Fruit fly (Drosophila melanogaster) whole organism, embryonic: ENCODE results near the gene asun.

Experiments
- Adf1 ChIP-seq: fragments of 200-800 bp; sonication (Bioruptor generic); IDR thresholded peaks from 2 replicates; pipeline ENCODE4 v1.3.6; 2022; ENCODE audit warnings: missing biosample characterization, missing genetic modification characterization
- Awh ChIP-seq: fragments of 200-800 bp; sonication (Bioruptor generic); IDR thresholded peaks from 2 replicates; pipeline ENCODE4, ENCODE4 v1.3.6; 2022; ENCODE audit warnings: missing biosample characterization, missing genetic modification characterization
- Bgb ChIP-seq: fragments of 200-800 bp; sonication (Bioruptor generic); IDR thresholded peaks from 2 replicates; pipeline ENCODE4 v1.3.6; 2022; ENCODE audit warnings: missing biosample characterization, missing genetic modification characterization; ENCODE audit not compliant: partially characterized antibody
- Blimp-1 ChIP-seq: fragments of 200-800 bp; sonication (Bioruptor generic); optimal IDR thresholded peaks from 3 replicates; lab custom pipeline; 2018; ENCODE audit warnings: missing biosample characterization, missing genetic modification characterization, mild to moderate bottlenecking, moderate library complexity, missing genetic modification reagents
- CG10366 ChIP-seq: fragments of 200-800 bp; sonication (Bioruptor generic); IDR thresholded peaks from 2 replicates; pipeline ENCODE4 v1.3.6; 2022; ENCODE audit warnings: missing biosample characterization, missing genetic modification characterization
- CG11695 ChIP-seq: fragments of 200-800 bp; sonication (Bioruptor generic); IDR thresholded peaks from 3 replicates; pipeline ENCODE4 v1.3.6; 2022; ENCODE audit warnings: missing biosample characterization, missing genetic modification characterization
- CG15479 ChIP-seq: fragments of 200-800 bp; sonication (Bioruptor generic); optimal IDR thresholded peaks from 3 replicates; lab custom pipeline; 2019; ENCODE audit warnings: missing biosample characterization, mild to moderate bottlenecking, missing genetic modification characterization, moderate library complexity
- CG18262 ChIP-seq: fragments of 200-800 bp; optimal IDR thresholded peaks from 3 replicates; lab custom pipeline; 2019; ENCODE audit warnings: missing biosample characterization, mild to moderate bottlenecking, missing genetic modification characterization, moderate library complexity
- CG31441 ChIP-seq: fragments of 200-800 bp; sonication (Bioruptor generic); IDR thresholded peaks from 2 replicates; pipeline ENCODE4 v1.3.6; 2022; ENCODE audit warnings: missing biosample characterization, missing genetic modification characterization
- CG3847 ChIP-seq: fragments of 200-800 bp; sonication (Bioruptor generic); IDR thresholded peaks from 2 replicates; pipeline ENCODE4 v1.3.6; 2022; ENCODE audit warnings: missing biosample characterization, missing genetic modification characterization
- CG4360 ChIP-seq: fragments of 200-800 bp; sonication (Bioruptor generic); IDR thresholded peaks from 2 replicates; pipeline ENCODE4 v1.3.6; 2022; ENCODE audit warnings: missing biosample characterization, missing genetic modification characterization
- CG8290 ChIP-seq, 3 experiments: fragments of 200-800 bp; sonication (Bioruptor generic); optimal IDR thresholded peaks; 2 replicates each; lab custom pipeline; 2016 to 2019; ENCODE audit warnings: missing biosample characterization in 3 of 3, missing genetic modification characterization in 3 of 3, mild to moderate bottlenecking in 2 of 3, moderate library complexity in 1 of 3
- D19A ChIP-seq: fragments of 200-800 bp; optimal IDR thresholded peaks from 3 replicates; lab custom pipeline; 2019; ENCODE audit warnings: missing biosample characterization, mild to moderate bottlenecking, missing genetic modification characterization, moderate library complexity
- Dbx ChIP-seq: fragments of 200-800 bp; sonication (Bioruptor generic); IDR thresholded peaks from 3 replicates; pipeline ENCODE4 v1.3.6; 2022; ENCODE audit warnings: missing biosample characterization, missing genetic modification characterization
- Deaf1 ChIP-seq: fragments of 200-800 bp; optimal IDR thresholded peaks from 3 replicates; lab custom pipeline; 2019; ENCODE audit warnings: missing biosample characterization, mild to moderate bottlenecking, missing genetic modification characterization, moderate library complexity
- Dll ChIP-seq: fragments of 200-800 bp; sonication (Bioruptor generic); IDR thresholded peaks from 4 replicates; pipeline ENCODE4 v1.3.6; 2022; ENCODE audit warnings: missing biosample characterization, missing genetic modification characterization; ENCODE audit not compliant: partially characterized antibody
- Ets65A ChIP-seq: fragments of 200-800 bp; sonication (Bioruptor generic); peaks from one replicate; lab custom pipeline; 2016; ENCODE audit warnings: missing biosample characterization, missing genetic modification characterization
- Hmr ChIP-seq: fragments of 200-800 bp; sonication (Bioruptor generic); optimal IDR thresholded peaks from 3 replicates; lab custom pipeline; 2017; ENCODE audit warnings: mild to moderate bottlenecking, missing biosample characterization, missing genetic modification reagents, missing genetic modification characterization
- Med ChIP-seq: fragments of 200-800 bp; sonication (Bioruptor generic); peaks from one replicate; lab custom pipeline; 2016; ENCODE audit warnings: missing biosample characterization, missing genetic modification characterization, mild to moderate bottlenecking, inconsistent platforms, moderate library complexity
- Ptx1 ChIP-seq: fragments of 200-800 bp; sonication (Bioruptor generic); IDR thresholded peaks from 2 replicates; pipeline ENCODE4 v1.3.6; 2022; ENCODE audit warnings: missing biosample characterization, missing genetic modification characterization
- Six4 ChIP-seq: fragments of 200-800 bp; sonication (Bioruptor generic); optimal IDR thresholded peaks from 2 replicates; lab custom pipeline; 2016; ENCODE audit warnings: missing biosample characterization, missing genetic modification characterization
- abd-A ChIP-seq: fragments of 200-800 bp; sonication (Bioruptor generic); optimal IDR thresholded peaks from 3 replicates; lab custom pipeline; 2019; ENCODE audit warnings: missing biosample characterization, mild to moderate bottlenecking, missing genetic modification characterization, moderate library complexity
- bbx ChIP-seq: fragments of 200-800 bp; sonication (Bioruptor generic); IDR thresholded peaks from 2 replicates; pipeline ENCODE4 v1.3.6; 2022; ENCODE audit warnings: missing biosample characterization, missing genetic modification characterization; ENCODE audit not compliant: partially characterized antibody
- bowl ChIP-seq: fragments of 200-800 bp; sonication (Bioruptor generic); IDR thresholded peaks from 2 replicates; pipeline ENCODE4 v1.3.6; 2022; ENCODE audit warnings: missing biosample characterization, missing genetic modification characterization
- cg ChIP-seq: fragments of 200-800 bp; sonication (Bioruptor generic); optimal IDR thresholded peaks from 3 replicates; lab custom pipeline; 2019; ENCODE audit warnings: missing biosample characterization, mild to moderate bottlenecking, missing genetic modification characterization, moderate library complexity
- chinmo ChIP-seq: fragments of 200-800 bp; sonication (Bioruptor generic); IDR thresholded peaks from 4 replicates; pipeline ENCODE4 v1.3.6; 2022; ENCODE audit warnings: missing biosample characterization, missing genetic modification characterization; ENCODE audit not compliant: partially characterized antibody
- chm ChIP-seq: fragments of 200-800 bp; sonication (Bioruptor generic); IDR thresholded peaks from 2 replicates; pipeline ENCODE4 v1.3.6; 2022; ENCODE audit warnings: missing biosample characterization, missing genetic modification characterization
- chn ChIP-seq: fragments of 200-800 bp; sonication (Bioruptor generic); optimal IDR thresholded peaks from 2 replicates; lab custom pipeline; 2016; ENCODE audit warnings: missing biosample characterization, missing genetic modification characterization
- ci ChIP-seq: fragments of 200-800 bp; sonication (Bioruptor generic); IDR thresholded peaks from 3 replicates; pipeline ENCODE4 v1.3.6; 2022; ENCODE audit warnings: missing biosample characterization, missing genetic modification characterization
- crol ChIP-seq: fragments of 200-800 bp; sonication (Bioruptor generic); IDR thresholded peaks from 2 replicates; pipeline ENCODE4 v1.3.6; 2022; ENCODE audit warnings: missing biosample characterization, missing genetic modification characterization
- cwo ChIP-seq: fragments of 200-800 bp; sonication (Bioruptor generic); optimal IDR thresholded peaks from 3 replicates; lab custom pipeline; 2017; ENCODE audit warnings: missing biosample characterization, missing genetic modification characterization, mild to moderate bottlenecking, moderate library complexity, missing genetic modification reagents
- lmd ChIP-seq: fragments of 200-800 bp; sonication (Bioruptor generic); IDR thresholded peaks from 2 replicates; pipeline ENCODE4 v1.3.6; 2022; ENCODE audit warnings: missing biosample characterization, missing genetic modification characterization
- luna ChIP-seq: fragments of 200-800 bp; sonication (Bioruptor generic); optimal IDR thresholded peaks from 2 replicates; lab custom pipeline; 2016; ENCODE audit warnings: missing biosample characterization, missing genetic modification characterization
- nerfin-1 ChIP-seq: fragments of 200-800 bp; sonication (Bioruptor generic); optimal IDR thresholded peaks from 3 replicates; lab custom pipeline; 2019; ENCODE audit warnings: missing biosample characterization, mild to moderate bottlenecking, missing genetic modification characterization, moderate library complexity
- phol ChIP-seq: fragments of 200-800 bp; sonication (Bioruptor generic); optimal IDR thresholded peaks from 3 replicates; lab custom pipeline; 2018; ENCODE audit warnings: missing biosample characterization, mild to moderate bottlenecking, missing genetic modification characterization, moderate library complexity
- pros ChIP-seq: fragments of 200-800 bp; sonication (Bioruptor generic); optimal IDR thresholded peaks from 3 replicates; lab custom pipeline; 2019; ENCODE audit warnings: missing biosample characterization, mild to moderate bottlenecking, missing genetic modification characterization, moderate library complexity
- sd ChIP-seq: fragments of 200-800 bp; sonication (Bioruptor generic); optimal IDR thresholded peaks from 3 replicates; lab custom pipeline; 2018; ENCODE audit warnings: missing biosample characterization, mild to moderate bottlenecking, missing genetic modification characterization, moderate library complexity
- sens ChIP-seq: fragments of 200-800 bp; sonication (Bioruptor generic); peaks from one replicate; lab custom pipeline; 2016; ENCODE audit warnings: missing biosample characterization, missing genetic modification characterization
- stwl ChIP-seq: fragments of 200-800 bp; sonication (Bioruptor generic); optimal IDR thresholded peaks from 3 replicates; lab custom pipeline; 2018; ENCODE audit warnings: missing biosample characterization, mild to moderate bottlenecking, missing genetic modification characterization, moderate library complexity
- sug ChIP-seq: fragments of 200-800 bp; optimal IDR thresholded peaks from 2 replicates; lab custom pipeline; 2019; ENCODE audit warnings: missing biosample characterization, mild to moderate bottlenecking, missing genetic modification characterization, moderate library complexity
- tap ChIP-seq: fragments of 200-800 bp; optimal IDR thresholded peaks from 3 replicates; lab custom pipeline; 2019; ENCODE audit warnings: missing biosample characterization, mild to moderate bottlenecking, missing genetic modification characterization, moderate library complexity
- tup ChIP-seq: fragments of 200-800 bp; sonication (Bioruptor generic); optimal IDR thresholded peaks from 2 replicates; lab custom pipeline; 2016; ENCODE audit warnings: missing biosample characterization, mild to moderate bottlenecking, missing genetic modification characterization, moderate library complexity

The asun gene

dm6 chr3R:16244241-16244977 lies 19.7 kb upstream of the asun start (continued):
- TF ChIP-seq CG18262 = peak; percentile 21
- TF ChIP-seq tap (tag; lab: Kevin White, UChicago) = no peak
- TF ChIP-seq Dll = 0 out of 4 replicates have a peak, but pooled peaks have one; percentile 10
- TF ChIP-seq cg (GFP tag; lab: Kevin White, UChicago) = peak; percentile 15
- TF ChIP-seq CG15479 (GFP tag; lab: Kevin White, UChicago) = peak; percentile 20
- TF ChIP-seq Blimp-1 (GFP tag; lab: Kevin White, UChicago) = peak; percentile 51
- peak; percentile 50 for TF ChIP-seq Deaf1 (tag; lab: Kevin White, UChicago)
- 0 out of 2 replicates have a peak, but pooled peaks have one; percentile 25 for TF ChIP-seq bbx (GFP tag; lab: Robert Waterston, UW)
- peak; percentile 12 for TF ChIP-seq sd (tag; lab: Kevin White, UChicago)
- TF ChIP-seq phol (tag; lab: Kevin White, UChicago) = peak; percentile 2
- TF ChIP-seq CG10366 = no peak; the same call in 1 of the 2 replicates
- TF ChIP-seq Six4 = no peak
- peak; percentile 16; the same call in 1 of the 2 replicates for TF ChIP-seq CG31441 (GFP tag; lab: Robert Waterston, UW)
- TF ChIP-seq sens = peak; percentile 63
- peak; percentile 14; the same call in 1 of the 2 replicates for TF ChIP-seq chm
- peak; percentile 99 for TF ChIP-seq chinmo (GFP tag; lab: Robert Waterston, UW)

dm6 chr3R:16245298-16246098 lies 18.6 kb upstream of the asun start:
- TF ChIP-seq cwo = peak; percentile 54
- no peak for TF ChIP-seq stwl (tag; lab: Kevin White, UChicago)
- no peak for TF ChIP-seq tup (GFP tag; lab: Kevin White, UChicago)
- TF ChIP-seq Med = peak; percentile 14
- 0 out of 3 replicates have a peak, but pooled peaks have one; percentile 32 for TF ChIP-seq CG11695 (GFP tag; lab: Robert Waterston, UW)
- TF ChIP-seq Awh (GFP tag; lab: Robert Waterston, UW) = 0 out of 2 replicates have a peak, but pooled peaks have one; percentile 15
- peak; percentile 68; the same call in 1 of the 4 replicates for TF ChIP-seq chinmo (GFP tag; lab: Robert Waterston, UW)
- peak; percentile 48 for TF ChIP-seq CG4360 (GFP tag; lab: Robert Waterston, UW)
- TF ChIP-seq Ptx1 (GFP tag; lab: Robert Waterston, UW) = 0 out of 2 replicates have a peak, but pooled peaks have one; percentile 8
- TF ChIP-seq CG3847 (GFP tag; lab: Robert Waterston, UW) = 0 out of 2 replicates have a peak, but pooled peaks have one; percentile 12
- peak; percentile 39; the same call in 1 of the 2 replicates for TF ChIP-seq crol (GFP tag; lab: Robert Waterston, UW)
- no peak for TF ChIP-seq Hmr (GFP tag; lab: Kevin White, UChicago)
- TF ChIP-seq nerfin-1 = peak; percentile 81
- TF ChIP-seq Adf1 (GFP tag; lab: Robert Waterston, UW) = peak; percentile 95
- peak; percentile 73 for TF ChIP-seq sd (tag; lab: Kevin White, UChicago)
- TF ChIP-seq lmd (GFP tag; lab: Robert Waterston, UW) = no peak
- TF ChIP-seq chn (GFP tag; lab: Kevin White, UChicago) = no peak
- peak; percentile 7 for TF ChIP-seq Deaf1 (tag; lab: Kevin White, UChicago)
- peak; percentile 35 for TF ChIP-seq D19A
- no peak for TF ChIP-seq sug (tag; lab: Kevin White, UChicago)
- no peak for TF ChIP-seq luna (GFP tag; lab: Kevin White, UChicago)
- TF ChIP-seq Bgb = peak; percentile 29; the same call in 1 of the 2 replicates
- TF ChIP-seq ci (GFP tag; lab: Robert Waterston, UW) = peak; percentile 58; the same call in 1 of the 3 replicates
- no peak for TF ChIP-seq CG8290 (GFP tag; optimal IDR thresholded peaks at IDR 0.05; lab: Kevin White, UChicago)
- TF ChIP-seq CG8290 (tag; optimal IDR thresholded peaks at IDR 0.05; lab: Kevin White, UChicago) = no peak
- TF ChIP-seq pros (GFP tag; lab: Kevin White, UChicago) = peak; percentile 42
- 0 out of 2 replicates have a peak, but pooled peaks have one; percentile 10 for TF ChIP-seq bowl (GFP tag; lab: Robert Waterston, UW)
- TF ChIP-seq bbx (GFP tag; lab: Robert Waterston, UW) = no peak
- TF ChIP-seq Ets65A (GFP tag; lab: Kevin White, UChicago) = peak; percentile 32
- peak; percentile 36 for TF ChIP-seq abd-A
- 0 out of 3 replicates have a peak, but pooled peaks have one; percentile 29 for TF ChIP-seq Dbx (GFP tag; lab: Robert Waterston, UW)
- TF ChIP-seq, all 482 proteins: peak for 21
